Worm (Caenorhabditis elegans) whole organism, early embryonic: ENCODE results near the gene str-7.

Experiments used
- B0310.2 ChIP-seq: sonication (generic microtip); optimal IDR thresholded peaks from 2 replicates; lab custom pipeline; 2016; ENCODE audit warnings: mild to moderate bottlenecking, missing genetic modification characterization, missing compliant biosample characterization
- aly-1 ChIP-seq: sonication (generic microtip); optimal IDR thresholded peaks from 2 replicates; lab custom pipeline; 2016; ENCODE audit warnings: missing genetic modification characterization, missing compliant biosample characterization
- ama-1 ChIP-seq: fragments of 150-350 bp; optimal IDR thresholded peaks from 2 replicates; lab custom pipeline; 2014
- flt-1 ChIP-seq: fragments of 200-800 bp; sonication (Bioruptor generic); IDR thresholded peaks from 2 replicates; pipeline ENCODE4 v1.3.6; 2022; ENCODE audit warnings: missing genetic modification characterization, missing compliant biosample characterization
- pes-1 ChIP-seq: fragments of 200-800 bp; sonication (Bioruptor generic); IDR thresholded peaks from 2 replicates; pipeline ENCODE4 v1.3.6; 2022; ENCODE audit warnings: missing genetic modification reagents, missing genetic modification characterization, missing compliant biosample characterization
- tbx-11 ChIP-seq: fragments of 200-800 bp; sonication (Bioruptor generic); IDR thresholded peaks from 2 replicates; pipeline ENCODE4 v1.3.6; 2022; ENCODE audit warnings: missing genetic modification characterization, missing compliant biosample characterization
- tbx-37 ChIP-seq: fragments of 200-800 bp; sonication (Bioruptor generic); conservative IDR thresholded peaks from 2 replicates; pipeline ENCODE4 v1.3.6; 2022; ENCODE audit warnings: missing genetic modification reagents, missing genetic modification characterization, missing compliant biosample characterization

- TF ChIP-seq flt-1 (GFP tag; lab: Robert Waterston, UW) = no peak
- no peak for TF ChIP-seq ama-1 (lab: Kevin White, UChicago)
- TF ChIP-seq tbx-37 = no peak
- TF ChIP-seq tbx-11 (GFP tag; lab: Robert Waterston, UW) = no peak
- no peak for TF ChIP-seq pes-1
- TF ChIP-seq aly-1 (tag; lab: Kevin White, UChicago) = no peak
- no peak for TF ChIP-seq B0310.2 (tag; lab: Kevin White, UChicago)
These were observed 18.7 kb downstream of the str-7 start for ce11 chrV:16080678-16081077.
